Worm (Caenorhabditis elegans): ENCODE results near the gene math-38.

- TF ChIP-seq aly-1 (tag; optimal IDR thresholded peaks at IDR 0.05) (no peak), ets-7 (tag; optimal IDR thresholded peaks at IDR 0.05) (no peak), ama-1 (optimal IDR thresholded peaks at IDR 0.05) (no peak), ceh-13 (GFP tag; optimal IDR thresholded peaks at IDR 0.05) (no peak), hmbx-1 (tag; optimal IDR thresholded peaks at IDR 0.05) (no peak), scrt-1 (GFP tag; IDR thresholded peaks at IDR 0.05) (no peak), F13C5.2 (tag; optimal IDR thresholded peaks at IDR 0.05) (no peak), hmg-4 (GFP tag; optimal IDR thresholded peaks at IDR 0.05) (no peak), tbx-11 (GFP tag; IDR thresholded peaks at IDR 0.05) (no peak), B0310.2 (tag; optimal IDR thresholded peaks at IDR 0.05) (no peak), hnd-1 (tag; optimal IDR thresholded peaks at IDR 0.05) (no peak), flt-1 (GFP tag; IDR thresholded peaks at IDR 0.05) (no peak)
Observed at ce11 chrII:1621180-1621579, 41.4 kb upstream of the math-38 start, which contains the start of gene fbxa-158.

Measured in whole organism, early embryonic.